Fruit fly (Drosophila melanogaster) whole organism, pupa: ENCODE measurements around the gene CG5196.

Experiments used
- CG10348 ChIP-seq: fragments of 200-800 bp; sonication (Bioruptor generic); IDR thresholded peaks from 2 replicates; pipeline ENCODE4 v1.3.6; 2022; ENCODE audit warnings: missing biosample characterization, missing genetic modification characterization
- CG12605 ChIP-seq: fragments of 200-800 bp; sonication (Bioruptor generic); IDR thresholded peaks from 2 replicates; pipeline ENCODE4 v1.3.6; 2022; ENCODE audit warnings: missing biosample characterization, missing genetic modification characterization
- CG13204 ChIP-seq: fragments of 200-800 bp; sonication (Bioruptor generic); optimal IDR thresholded peaks from 2 replicates; lab custom pipeline; 2018; ENCODE audit warnings: missing biosample characterization, mild to moderate bottlenecking, missing genetic modification characterization, moderate library complexity
- CG14655 ChIP-seq: fragments of 200-800 bp; sonication (Bioruptor generic); optimal IDR thresholded peaks from 3 replicates; lab custom pipeline; 2017; ENCODE audit warnings: mild to moderate bottlenecking, missing biosample characterization, missing genetic modification reagents, missing genetic modification characterization
- CG15710 ChIP-seq: fragments of 200-800 bp; sonication (Bioruptor generic); optimal IDR thresholded peaks from 2 replicates; lab custom pipeline; 2018; ENCODE audit warnings: missing biosample characterization, mild to moderate bottlenecking, missing genetic modification characterization, moderate library complexity
- CG17806 ChIP-seq: fragments of 200-800 bp; sonication (Bioruptor generic); optimal IDR thresholded peaks from 2 replicates; lab custom pipeline; 2018; ENCODE audit warnings: missing biosample characterization, mild to moderate bottlenecking, missing genetic modification characterization, moderate library complexity
- CG32121 ChIP-seq: fragments of 200-800 bp; sonication (Bioruptor generic); IDR thresholded peaks from 2 replicates; pipeline ENCODE4 v1.3.6; 2022; ENCODE audit warnings: missing biosample characterization, missing genetic modification characterization
- CG34367 ChIP-seq: fragments of 200-800 bp; sonication (Bioruptor generic); optimal IDR thresholded peaks from 2 replicates; lab custom pipeline; 2018; ENCODE audit warnings: missing biosample characterization, mild to moderate bottlenecking, missing genetic modification characterization
- CG4496 ChIP-seq: fragments of 200-800 bp; sonication (Bioruptor generic); IDR thresholded peaks from 3 replicates; pipeline ENCODE4 v1.3.6; 2022; ENCODE audit warnings: missing biosample characterization, missing genetic modification characterization
- CG8159 ChIP-seq: fragments of 200-800 bp; sonication (Bioruptor generic); optimal IDR thresholded peaks from 3 replicates; lab custom pipeline; 2018; ENCODE audit warnings: missing biosample characterization, mild to moderate bottlenecking, missing genetic modification characterization, moderate library complexity
- CG8301 ChIP-seq: fragments of 200-800 bp; sonication (Bioruptor generic); optimal IDR thresholded peaks from 2 replicates; lab custom pipeline; 2018; ENCODE audit warnings: missing biosample characterization, mild to moderate bottlenecking, missing genetic modification characterization
- CG9948 ChIP-seq: fragments of 200-800 bp; sonication (Bioruptor generic); optimal IDR thresholded peaks from 2 replicates; lab custom pipeline; 2018; ENCODE audit warnings: missing biosample characterization, mild to moderate bottlenecking, missing genetic modification characterization, moderate library complexity
- EcR ChIP-seq: fragments of 200-800 bp; sonication (Bioruptor generic); optimal IDR thresholded peaks from 3 replicates; lab custom pipeline; 2019; ENCODE audit warnings: missing biosample characterization, missing genetic modification characterization, mild to moderate bottlenecking, moderate library complexity, missing genetic modification reagents
- Ets98B ChIP-seq: fragments of 200-800 bp; sonication (Bioruptor generic); IDR thresholded peaks from 2 replicates; pipeline ENCODE4 v1.3.6; 2022; ENCODE audit warnings: missing biosample characterization, missing genetic modification characterization
- Pif1A ChIP-seq: fragments of 200-800 bp; sonication (Bioruptor generic); optimal IDR thresholded peaks from 3 replicates; lab custom pipeline; 2016; ENCODE audit warnings: missing biosample characterization, missing genetic modification characterization
- Pif1B ChIP-seq: fragments of 200-800 bp; sonication (Bioruptor generic); optimal IDR thresholded peaks from 3 replicates; lab custom pipeline; 2016; ENCODE audit warnings: missing biosample characterization, missing genetic modification characterization
- Snoo ChIP-seq: fragments of 200-800 bp; sonication (Bioruptor generic); optimal IDR thresholded peaks from 3 replicates; lab custom pipeline; 2017; ENCODE audit warnings: missing biosample characterization, mild to moderate bottlenecking, missing genetic modification characterization, inconsistent platforms
- fd96Ca ChIP-seq: fragments of 200-800 bp; sonication (Bioruptor generic); IDR thresholded peaks from 3 replicates; pipeline ENCODE4 v1.3.6; 2022; ENCODE audit warnings: missing biosample characterization, missing genetic modification characterization
- gl ChIP-seq: fragments of 200-800 bp; sonication (Bioruptor generic); optimal IDR thresholded peaks from 2 replicates; lab custom pipeline; 2018; ENCODE audit warnings: missing biosample characterization, mild to moderate bottlenecking, missing genetic modification characterization
- rn ChIP-seq: fragments of 200-800 bp; sonication (Bioruptor generic); IDR thresholded peaks from 2 replicates; pipeline ENCODE4 v1.3.6; 2022; ENCODE audit warnings: missing biosample characterization, missing genetic modification characterization

The CG5196 gene

DNA sequence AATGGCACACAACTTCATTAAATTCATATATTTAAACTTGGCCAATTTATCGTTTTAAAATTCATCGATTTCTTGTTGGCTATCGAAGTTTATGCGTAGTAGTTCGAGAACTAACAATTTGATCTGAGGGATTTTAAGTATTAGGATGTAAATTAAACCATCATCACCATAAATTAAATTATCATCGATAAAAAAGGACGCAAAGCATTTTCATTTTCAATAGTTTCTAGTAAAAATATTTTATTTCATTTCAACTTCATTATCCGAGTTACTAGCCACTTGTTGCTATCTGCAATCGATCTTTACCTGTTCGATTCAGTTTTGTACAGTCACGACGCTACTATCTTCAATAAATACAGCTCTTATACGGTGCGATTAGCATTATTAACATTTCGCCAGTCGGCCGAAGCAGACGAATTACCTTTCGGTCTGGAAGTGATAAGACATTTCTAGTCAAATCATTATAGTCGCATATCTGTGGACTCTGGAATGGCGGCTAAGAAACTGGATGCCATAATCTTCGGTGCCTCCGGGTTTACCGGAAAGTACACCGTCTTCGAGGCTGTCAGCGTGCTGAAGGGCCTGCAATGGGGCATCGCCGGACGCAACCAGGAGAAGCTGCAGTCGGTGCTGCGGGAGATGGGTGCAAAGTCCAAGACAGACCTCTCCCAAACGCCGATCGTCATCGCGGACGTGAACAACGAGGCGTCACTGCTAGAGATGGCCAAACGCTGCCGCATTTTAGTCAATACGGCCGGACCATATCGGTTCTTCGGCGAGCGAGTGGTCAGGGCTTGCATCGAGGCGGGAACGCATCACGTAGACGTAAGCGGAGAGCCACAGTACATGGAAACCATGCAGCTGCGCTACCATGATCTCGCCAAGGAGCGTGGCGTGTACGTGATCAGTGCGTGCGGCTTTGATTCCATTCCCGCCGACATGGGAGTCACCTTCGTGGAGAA lies 1.6 kb upstream of the CG5196 start, which contains the start of gene CG5167:
Gene CG5167 (plus strand): TSS at position 298 of the 962 bp plus-strand sequence.
- TF ChIP-seq CG34367 (tag; lab: Kevin White, UChicago) (peak; percentile 40), gl (tag; lab: Kevin White, UChicago) (peak; percentile 88), CG4496 (no peak), CG13204 (GFP tag; lab: Kevin White, UChicago) (peak; percentile 54), Snoo (tag; lab: Kevin White, UChicago) (peak; percentile 13), CG8159 (tag; lab: Kevin White, UChicago) (peak; percentile 15), CG15710 (tag; lab: Kevin White, UChicago) (no peak), CG12605 (peak; percentile 85), CG8301 (peak; percentile 62), CG9948 (no peak), CG17806 (tag; lab: Kevin White, UChicago) (peak; percentile 11), CG14655 (no peak), fd96Ca (GFP tag; lab: Robert Waterston, UW) (peak; percentile 64; the same call in 2 of the 3 replicates), Ets98B (GFP tag; lab: Robert Waterston, UW) (peak; percentile 51)
- TF ChIP-seq, all 21 proteins: peak for 10

DNA sequence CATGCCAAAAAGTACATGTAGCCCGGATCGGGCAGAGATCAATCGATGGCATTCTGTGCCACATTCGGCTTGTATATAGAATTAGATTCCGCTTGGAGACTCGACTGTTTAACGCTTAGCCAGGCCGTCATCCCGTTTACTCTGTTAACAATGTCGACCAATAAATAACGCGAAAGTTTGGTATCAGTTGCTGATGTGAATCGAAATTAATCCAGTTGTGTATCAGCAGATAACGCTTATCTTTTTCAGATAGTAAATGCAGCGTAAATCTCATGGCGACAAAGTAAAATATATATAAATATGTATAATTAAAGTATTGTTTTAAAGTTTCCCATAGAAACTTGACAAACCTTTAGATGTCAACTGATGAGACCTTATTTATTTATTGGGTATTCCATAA lies 3.3 kb downstream of the CG5196 start:
- TF ChIP-seq CG8301 (no peak), CG15710 (tag; lab: Kevin White, UChicago) (no peak), CG9948 (no peak), CG32121 (no peak), CG13204 (GFP tag; lab: Kevin White, UChicago) (no peak), CG17806 (tag; lab: Kevin White, UChicago) (no peak), gl (tag; lab: Kevin White, UChicago) (no peak), Pif1B (no peak), CG10348 (GFP tag; lab: Robert Waterston, UW) (no peak), Pif1A (GFP tag; lab: Kevin White, UChicago) (no peak)

DNA sequence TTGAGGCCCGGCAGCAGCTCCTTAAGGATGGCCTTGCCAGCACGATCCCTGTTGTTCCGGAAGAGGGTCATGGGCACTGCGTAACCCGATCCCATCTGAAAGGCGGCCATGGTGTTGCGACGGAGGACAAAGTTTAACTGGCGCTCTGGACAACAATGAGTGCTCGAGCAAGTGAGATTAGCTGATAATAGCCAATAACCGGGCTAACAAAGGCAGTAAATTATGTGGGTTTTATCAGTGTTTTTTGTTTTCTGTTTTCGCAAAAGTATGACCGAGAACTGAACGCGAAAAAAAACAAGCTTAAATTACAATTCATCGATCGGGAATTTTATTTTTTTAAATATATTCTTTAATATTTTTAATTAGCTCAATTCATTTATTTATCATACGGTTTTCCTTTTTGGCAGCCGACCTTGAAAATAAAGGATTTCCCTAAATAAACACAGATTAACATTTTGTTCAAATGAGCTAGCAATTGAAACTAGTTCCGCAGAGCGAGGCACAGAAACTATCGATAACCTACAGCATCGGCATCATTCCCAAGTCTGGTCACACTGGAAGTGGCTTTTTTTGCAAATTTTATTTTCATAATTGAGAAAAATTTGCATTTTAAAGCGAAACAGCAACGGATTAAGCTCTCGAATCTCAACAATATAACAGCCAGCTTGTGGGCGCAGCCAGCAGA lies 5.3 kb downstream of the CG5196 start, which contains the start of the genes Dip-C and pps:
Gene Dip-C (minus strand): TSS at position 486 of the 685 bp plus-strand sequence.
Gene pps (plus strand): TSS at position 555 of the 685 bp plus-strand sequence.
- TF ChIP-seq EcR (peak; percentile 24), CG13204 (GFP tag; lab: Kevin White, UChicago) (no peak), CG34367 (tag; lab: Kevin White, UChicago) (no peak), CG15710 (tag; lab: Kevin White, UChicago) (no peak), rn (GFP tag; lab: Robert Waterston, UW) (no peak), Pif1B (no peak), CG8159 (tag; lab: Kevin White, UChicago) (no peak)

DNA sequence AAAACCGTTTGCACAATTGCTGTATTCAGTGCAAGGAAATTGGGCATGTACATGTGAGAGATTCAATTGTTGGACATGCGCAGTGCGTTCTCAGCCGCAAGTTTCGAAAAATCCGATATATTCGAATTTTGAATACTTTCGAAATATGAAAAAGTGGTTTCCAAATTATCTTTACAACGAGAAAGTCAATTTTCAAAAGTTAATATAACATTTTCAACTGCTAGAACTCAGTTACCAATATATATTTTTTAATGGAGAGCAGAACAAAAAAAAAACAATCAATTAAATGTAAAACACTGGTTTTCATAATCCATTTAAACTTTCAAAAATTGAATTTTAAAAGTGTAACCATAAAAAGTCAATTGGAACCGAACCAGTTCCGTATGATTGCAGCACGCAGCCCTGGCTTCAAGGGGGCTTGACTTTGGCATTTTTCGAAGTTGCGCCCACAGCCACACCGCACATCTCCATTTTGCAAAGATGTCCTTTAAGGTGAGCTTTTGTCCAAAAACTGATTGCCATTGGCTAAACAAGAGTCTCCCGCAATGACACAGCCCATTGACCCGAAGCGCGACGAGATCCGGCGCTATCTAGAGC lies 14.4 kb downstream of the CG5196 start, which contains the start of the genes Scgbeta and CG17202:
Gene Scgbeta (minus strand): TSS at position 51 of the 597 bp plus-strand sequence.
Gene CG17202 (plus strand): TSS at position 390 of the 597 bp plus-strand sequence.
- TF ChIP-seq CG8159 (tag; lab: Kevin White, UChicago) (no peak), Ets98B (GFP tag; lab: Robert Waterston, UW) (peak; percentile 22; the same call in 1 of the 2 replicates)
- TF ChIP-seq, all 21 proteins: peak for 1

DNA sequence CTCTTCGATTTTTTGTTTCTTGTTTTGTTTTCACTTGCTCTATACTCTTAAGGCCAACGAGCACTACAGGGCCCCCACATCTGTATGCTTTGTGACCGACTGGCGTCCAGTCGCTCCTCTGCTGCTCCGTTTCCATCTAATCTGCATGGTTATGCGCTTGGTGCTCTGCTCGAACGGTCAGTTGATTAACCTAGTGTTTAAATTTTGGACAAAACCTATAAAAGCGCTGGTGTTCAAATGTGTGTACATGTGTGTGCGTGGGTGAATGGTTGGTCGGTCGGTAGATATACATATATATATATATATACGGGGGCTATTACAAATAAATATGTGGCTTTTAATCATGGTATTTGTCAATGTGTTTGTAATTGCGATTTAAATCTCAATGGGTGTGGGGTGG lies 15.9 kb downstream of the CG5196 start:
- peak; percentile 2 for TF ChIP-seq EcR
- TF ChIP-seq Snoo (tag; lab: Kevin White, UChicago): no peak
- TF ChIP-seq gl (tag; lab: Kevin White, UChicago): no peak

DNA sequence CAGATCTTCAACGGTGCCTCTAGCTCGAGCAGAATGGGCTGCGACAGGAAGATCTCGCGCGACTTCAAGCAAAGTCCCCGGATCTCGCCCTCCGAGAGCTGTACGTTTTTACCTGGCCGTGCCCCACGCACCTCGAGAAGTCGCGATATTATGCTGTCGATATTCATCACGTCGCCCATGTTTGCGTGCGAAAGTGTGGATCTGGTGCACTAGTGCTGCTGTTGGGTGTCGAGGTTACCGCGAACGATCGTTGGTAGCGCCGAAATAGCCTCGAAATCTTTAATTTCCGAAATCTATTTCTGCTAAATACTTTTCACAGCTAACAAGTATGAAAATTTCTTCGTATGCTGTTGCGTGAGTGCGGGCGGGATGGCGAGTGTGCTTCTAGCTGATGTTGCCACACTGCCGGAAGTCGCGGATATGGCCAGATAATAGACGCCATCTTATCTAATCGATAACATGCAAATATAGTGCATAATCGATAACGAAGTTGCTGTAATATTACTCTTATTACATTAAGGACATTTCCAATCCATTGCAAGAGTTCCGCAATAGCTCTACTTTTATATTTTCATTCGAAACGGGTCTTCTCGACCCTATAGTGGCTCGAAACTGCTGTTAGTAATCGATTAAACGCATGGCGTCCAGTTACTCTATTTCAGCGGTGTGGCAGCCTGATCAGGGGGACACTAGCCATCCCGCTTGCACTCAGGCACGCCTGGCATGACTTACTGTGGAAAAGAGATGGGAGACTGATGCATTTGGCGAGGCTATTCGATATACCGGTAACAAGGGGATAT lies 17.6 kb downstream of the CG5196 start, which contains the start of gene Pp1-87B:
Gene Pp1-87B (minus strand): TSS at position 408 of the 800 bp plus-strand sequence.
- peak; percentile 10 for TF ChIP-seq CG15710 (tag; lab: Kevin White, UChicago)
- peak; percentile 31 for TF ChIP-seq Snoo (tag; lab: Kevin White, UChicago)
- no peak for TF ChIP-seq CG14655
- TF ChIP-seq, all 21 proteins: peak for 2
